Worm (Caenorhabditis elegans): ENCODE results near the gene C33A12.4.

DNA sequence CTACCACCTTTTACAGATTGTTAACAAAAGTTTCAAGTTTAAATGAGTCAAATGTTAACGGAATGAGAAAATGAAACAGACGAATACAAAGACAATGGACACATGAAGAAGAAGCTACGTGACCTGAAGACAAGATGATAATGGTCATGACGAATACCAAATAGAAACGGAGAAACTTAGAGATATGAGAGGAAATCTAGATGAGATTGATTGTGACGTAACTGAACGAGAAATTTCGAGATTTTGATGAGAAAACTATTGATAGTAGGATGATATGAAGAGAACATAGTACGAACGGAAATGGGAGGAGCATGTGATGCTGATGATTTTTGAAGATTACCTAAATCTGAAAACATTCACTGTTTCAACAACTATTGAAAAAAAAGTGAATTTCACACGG lies 24.7 kb upstream of the C33A12.4 start:
- TF ChIP-seq scrt-1 (GFP tag; IDR thresholded peaks at IDR 0.05) (no peak), ama-1 (optimal IDR thresholded peaks at IDR 0.05) (no peak)
